Fruit fly (Drosophila melanogaster): ENCODE results near the gene Nep1.

DNA sequence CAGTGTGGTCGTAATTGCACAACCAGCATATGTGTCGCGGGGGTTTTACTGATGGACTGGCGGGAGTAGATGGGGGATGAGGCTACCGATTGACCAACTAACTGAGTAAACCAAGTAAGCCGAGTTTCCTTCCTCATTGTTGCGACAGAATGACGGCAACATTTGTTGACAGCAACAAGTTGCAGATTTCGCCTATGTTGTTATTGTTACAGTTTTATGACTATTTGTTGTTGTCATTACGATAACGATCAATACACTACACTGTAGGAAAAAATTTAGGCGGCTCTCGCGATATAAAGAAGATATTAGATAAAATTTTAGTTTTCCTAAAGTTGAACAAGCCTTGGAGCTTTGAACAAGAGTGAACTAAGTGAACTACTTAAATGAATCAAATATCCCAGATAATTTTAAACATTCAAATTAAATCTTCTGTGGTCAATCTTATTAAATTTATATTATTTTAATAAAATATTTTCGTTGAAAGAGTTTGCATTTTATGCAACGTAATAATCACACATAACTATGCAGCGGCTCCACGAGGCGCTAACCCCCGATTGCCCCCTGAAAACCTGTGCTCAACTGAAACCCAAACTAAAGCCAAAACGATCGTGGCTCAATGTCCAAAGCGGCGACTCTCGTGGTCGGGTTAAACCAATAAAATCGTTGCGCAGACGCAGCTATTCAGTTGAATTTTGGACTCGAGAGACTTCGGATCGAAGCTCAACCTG, 23.6 kb upstream of the Nep1 start, which contains the start of gene CG5928:
- TF ChIP-seq Atf-2 (GFP tag; optimal IDR thresholded peaks at IDR 0.05) (no peak), CG8478 (optimal IDR thresholded peaks at IDR 0.05) (no peak), Hr3 (GFP tag; optimal IDR thresholded peaks at IDR 0.05) (no peak), sim (GFP tag; IDR thresholded peaks at IDR 0.05) (no peak), CG7786 (GFP tag; optimal IDR thresholded peaks at IDR 0.05) (no peak), CG43689 (GFP tag; IDR thresholded peaks at IDR 0.05) (no peak), al (GFP tag; IDR thresholded peaks at IDR 0.05) (no peak), Myb (GFP tag; optimal IDR thresholded peaks at IDR 0.05) (no peak), Pdp1 (GFP tag; optimal IDR thresholded peaks at IDR 0.05) (no peak), odd (GFP tag; optimal IDR thresholded peaks at IDR 0.05) (no peak)
